Fruit fly (Drosophila melanogaster): Measurements from ENCODE around the gene ng3.

ng3 gene

dm6 chrX:3288909-3289706 lies 47.2 kb upstream of the ng3 start (continued):
- TF ChIP-seq CG5953 (GFP tag; IDR thresholded peaks at IDR 0.05) (peak; percentile 25; the same call in 1 of the 2 replicates), CG10321 (GFP tag; IDR thresholded peaks at IDR 0.05) (no peak), CG6254 (GFP tag; optimal IDR thresholded peaks at IDR 0.05) (peak; percentile 29), NC2α (GFP tag; optimal IDR thresholded peaks at IDR 0.05) (no peak), Mes4 (GFP tag; optimal IDR thresholded peaks at IDR 0.05) (no peak), grn (GFP tag; optimal IDR thresholded peaks at IDR 0.05) (no peak), CG17359 (tag; optimal IDR thresholded peaks at IDR 0.05) (peak; percentile 39), peb (GFP tag; IDR thresholded peaks at IDR 0.05) (no peak), CG6813 (GFP tag; optimal IDR thresholded peaks at IDR 0.05) (no peak), Hr51 (GFP tag; optimal IDR thresholded peaks at IDR 0.05) (peak in 1 of 2 experiments; percentile 50), Rx (GFP tag; IDR thresholded peaks at IDR 0.05) (0 out of 2 replicates have a peak, but pooled peaks have one; percentile 14), ase (GFP tag; IDR thresholded peaks at IDR 0.05) (0 out of 3 replicates have a peak, but pooled peaks have one; percentile 39), ewg (GFP tag; optimal IDR thresholded peaks at IDR 0.05) (peak; percentile 68), az2 (GFP tag; optimal IDR thresholded peaks at IDR 0.05) (peak; percentile 31), row (GFP tag; IDR thresholded peaks at IDR 0.05) (peak; percentile 79), Sry-β (GFP tag; optimal IDR thresholded peaks at IDR 0.05) (no peak), Ada2b (GFP tag; IDR thresholded peaks at IDR 0.05) (peak; percentile 42; the same call in 1 of the 2 replicates), CG7372 (GFP tag; IDR thresholded peaks at IDR 0.05) (no peak), Ptx1 (GFP tag; IDR thresholded peaks at IDR 0.05) (peak; percentile 44), E2f2 (GFP tag; IDR thresholded peaks at IDR 0.05) (no peak), CG1647 (GFP tag; optimal IDR thresholded peaks at IDR 0.05) (no peak), lmd (GFP tag; IDR thresholded peaks at IDR 0.05) (peak; percentile 35; the same call in 1 of the 2 replicates), CG7987 (GFP tag; optimal IDR thresholded peaks at IDR 0.05) (no peak), CG18476 (GFP tag; optimal IDR thresholded peaks at IDR 0.05) (no peak), Ets65A (GFP tag) (peak; percentile 58), CG30020 (tag; optimal IDR thresholded peaks at IDR 0.05) (no peak), insv (GFP tag; optimal IDR thresholded peaks at IDR 0.05) (no peak), CG17568 (GFP tag; optimal IDR thresholded peaks at IDR 0.05) (no peak), so (GFP tag; IDR thresholded peaks at IDR 0.05) (peak; percentile 38; the same call in 1 of the 3 replicates), CG8388 (GFP tag; optimal IDR thresholded peaks at IDR 0.05) (no peak), CrebB (tag; optimal IDR thresholded peaks at IDR 0.05) (no peak), ssp (GFP tag; IDR thresholded peaks at IDR 0.05) (0 out of 2 replicates have a peak, but pooled peaks have one; percentile 9), CG1603 (tag; optimal IDR thresholded peaks at IDR 0.05) (peak; percentile 26), CG12769 (tag; optimal IDR thresholded peaks at IDR 0.05) (no peak), H15 (GFP tag; IDR thresholded peaks at IDR 0.05) (0 out of 3 replicates have a peak, but pooled peaks have one; percentile 6), fu2 (GFP tag; optimal IDR thresholded peaks at IDR 0.05) (no peak), fru (optimal IDR thresholded peaks at IDR 0.05) (no peak), CG4707 (GFP tag; optimal IDR thresholded peaks at IDR 0.05) (no peak), tll (GFP tag; optimal IDR thresholded peaks at IDR 0.05) (no peak), Optix (GFP tag; IDR thresholded peaks at IDR 0.05) (0 out of 3 replicates have a peak, but pooled peaks have one; percentile 38), HLH3B (GFP tag; IDR thresholded peaks at IDR 0.05) (peak; percentile 41; the same call in 1 of the 2 replicates), CG6272 (GFP tag; IDR thresholded peaks at IDR 0.05) (peak; percentile 30; the same call in 1 of the 2 replicates), Dek (tag; optimal IDR thresholded peaks at IDR 0.05) (peak; percentile 14), CG12155 (GFP tag; optimal IDR thresholded peaks at IDR 0.05) (no peak), ham (GFP tag; IDR thresholded peaks at IDR 0.05) (no peak), CG3281 (GFP tag; optimal IDR thresholded peaks at IDR 0.05) (peak; percentile 54), CG4820 (GFP tag; optimal IDR thresholded peaks at IDR 0.05) (peak; percentile 39), sug (tag; optimal IDR thresholded peaks at IDR 0.05) (peak; percentile 4), CG14667 (GFP tag; IDR thresholded peaks at IDR 0.05) (no peak)
